Fruit fly (Drosophila melanogaster) whole organism, prepupa: ENCODE measurements around the gene CG1440.

ENCODE experiments used
- Blimp-1 ChIP-seq: fragments of 200-800 bp; sonication (Bioruptor generic); optimal IDR thresholded peaks from 3 replicates; lab custom pipeline; 2017; ENCODE audit warnings: missing biosample characterization, missing genetic modification characterization, mild to moderate bottlenecking, moderate library complexity, missing genetic modification reagents
- CG10631 ChIP-seq: fragments of 200-800 bp; sonication (Bioruptor generic); optimal IDR thresholded peaks from 2 replicates; lab custom pipeline; 2016; ENCODE audit warnings: missing biosample characterization, missing genetic modification characterization
- CG11762 ChIP-seq: fragments of 200-800 bp; sonication (Bioruptor generic); optimal IDR thresholded peaks from 3 replicates; lab custom pipeline; 2016; ENCODE audit warnings: missing biosample characterization, missing genetic modification characterization; ENCODE audit not compliant: insufficient read depth
- CG15336 ChIP-seq: fragments of 200-800 bp; sonication (Bioruptor generic); IDR thresholded peaks from 2 replicates; pipeline ENCODE4 v1.3.6; 2022; ENCODE audit warnings: missing biosample characterization, missing genetic modification characterization
- CG1621 ChIP-seq: fragments of 200-800 bp; sonication (Bioruptor generic); optimal IDR thresholded peaks from 3 replicates; lab custom pipeline; 2018; ENCODE audit warnings: missing biosample characterization, mild to moderate bottlenecking, missing genetic modification characterization
- CG3032 ChIP-seq: fragments of 200-800 bp; optimal IDR thresholded peaks from 2 replicates; lab custom pipeline; 2019; ENCODE audit warnings: missing biosample characterization, mild to moderate bottlenecking, missing genetic modification characterization, moderate library complexity
- CG3919 ChIP-seq: fragments of 200-800 bp; sonication (Bioruptor generic); optimal IDR thresholded peaks from 3 replicates; lab custom pipeline; 2016; ENCODE audit warnings: missing biosample characterization, missing genetic modification characterization
- CG6276 ChIP-seq: fragments of 200-800 bp; sonication (Bioruptor generic); optimal IDR thresholded peaks from 2 replicates; lab custom pipeline; 2017; ENCODE audit warnings: missing biosample characterization, mild to moderate bottlenecking, missing genetic modification characterization
- CG6792 ChIP-seq: fragments of 200-800 bp; sonication (Bioruptor generic); optimal IDR thresholded peaks from 3 replicates; lab custom pipeline; 2016; ENCODE audit warnings: missing biosample characterization, missing genetic modification characterization
- CG8632 ChIP-seq: fragments of 200-800 bp; sonication (Bioruptor generic); optimal IDR thresholded peaks from 3 replicates; lab custom pipeline; 2016; ENCODE audit warnings: missing biosample characterization, missing genetic modification characterization
- CG9139 ChIP-seq: fragments of 200-800 bp; sonication (Bioruptor generic); optimal IDR thresholded peaks from 3 replicates; lab custom pipeline; 2017; ENCODE audit warnings: missing biosample characterization, mild to moderate bottlenecking, missing genetic modification characterization
- Eip78C ChIP-seq: fragments of 200-800 bp; sonication (Bioruptor generic); peaks from one replicate; lab custom pipeline; 2016; ENCODE audit warnings: missing biosample characterization, missing genetic modification characterization
- Ets21C ChIP-seq: fragments of 200-800 bp; sonication (Bioruptor generic); optimal IDR thresholded peaks from 3 replicates; lab custom pipeline; 2016; ENCODE audit warnings: missing biosample characterization, missing genetic modification characterization
- Ets96B ChIP-seq: fragments of 200-800 bp; optimal IDR thresholded peaks from 2 replicates; lab custom pipeline; 2019; ENCODE audit warnings: missing biosample characterization, mild to moderate bottlenecking, missing genetic modification characterization, moderate library complexity
- Gug ChIP-seq: fragments of 200-800 bp; sonication (Bioruptor generic); IDR thresholded peaks from 2 replicates; pipeline ENCODE4 v1.3.6; 2022; ENCODE audit warnings: missing biosample characterization, missing genetic modification characterization
- Sox14 ChIP-seq: fragments of 200-800 bp; sonication (Bioruptor generic); optimal IDR thresholded peaks from 3 replicates; lab custom pipeline; 2016; ENCODE audit warnings: missing biosample characterization, missing genetic modification characterization
- acj6 ChIP-seq: fragments of 200-800 bp; sonication (Bioruptor generic); optimal IDR thresholded peaks from 3 replicates; lab custom pipeline; 2016; ENCODE audit warnings: missing biosample characterization, missing genetic modification characterization
- dsx ChIP-seq: fragments of 200-800 bp; optimal IDR thresholded peaks from 3 replicates; lab custom pipeline; 2019; ENCODE audit warnings: missing biosample characterization, mild to moderate bottlenecking, missing genetic modification characterization, moderate library complexity; ENCODE audit not compliant: poor library complexity, severe bottlenecking
- esn ChIP-seq: fragments of 200-800 bp; sonication (Bioruptor generic); optimal IDR thresholded peaks from 2 replicates; lab custom pipeline; 2016; ENCODE audit warnings: missing biosample characterization, mild to moderate bottlenecking, missing genetic modification characterization, moderate library complexity
- lz ChIP-seq: fragments of 200-800 bp; sonication (Bioruptor generic); optimal IDR thresholded peaks from 3 replicates; lab custom pipeline; 2016; ENCODE audit warnings: missing biosample characterization, missing genetic modification characterization
- spab ChIP-seq: fragments of 200-800 bp; sonication (Bioruptor generic); optimal IDR thresholded peaks from 2 replicates; lab custom pipeline; 2017; ENCODE audit warnings: missing biosample characterization, mild to moderate bottlenecking, missing genetic modification characterization, missing genetic modification reagents
- vri ChIP-seq: fragments of 200-800 bp; sonication (Bioruptor generic); optimal IDR thresholded peaks from 3 replicates; lab custom pipeline; 2016; ENCODE audit warnings: missing biosample characterization, mild to moderate bottlenecking, missing genetic modification characterization

Gene CG1440

DNA sequence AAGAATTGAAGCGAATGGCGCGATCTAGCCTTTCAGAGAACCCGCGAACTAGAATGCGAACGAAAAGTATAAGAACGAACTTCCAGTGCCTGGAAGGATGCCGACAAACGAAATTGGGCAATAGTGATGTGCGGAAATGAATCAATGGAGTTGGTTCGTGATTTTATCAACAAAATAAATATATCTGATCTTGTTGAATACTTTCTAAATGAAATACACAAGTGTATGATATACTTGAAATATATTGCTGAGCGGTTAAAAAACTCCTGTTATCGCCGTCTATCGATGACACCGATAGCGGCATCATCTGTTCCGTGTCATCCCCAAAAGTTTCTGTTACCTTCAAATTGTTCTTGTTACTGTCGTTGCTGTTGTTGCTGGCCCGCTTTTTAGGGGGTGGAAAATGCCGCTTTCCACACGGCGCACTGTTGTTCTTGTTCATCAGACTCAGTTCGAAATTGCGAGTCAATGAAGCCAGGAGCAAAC, 52.7 kb downstream of the CG1440 start, which contains the start of gene otu:
Gene otu (minus strand): TSS at position 51 of the 486 bp plus-strand sequence.
- no peak for TF ChIP-seq CG10631 (GFP tag; lab: Kevin White, UChicago)
- TF ChIP-seq Gug (GFP tag; lab: Robert Waterston, UW): no peak
- no peak for TF ChIP-seq CG3919 (GFP tag; lab: Kevin White, UChicago)
- no peak for TF ChIP-seq CG8632 (GFP tag; lab: Kevin White, UChicago)
- no peak for TF ChIP-seq CG15336 (GFP tag; lab: Robert Waterston, UW)
- no peak for TF ChIP-seq Blimp-1
- TF ChIP-seq CG3032 (tag; lab: Kevin White, UChicago): no peak
- no peak for TF ChIP-seq spab
- TF ChIP-seq CG6792: no peak
- no peak for TF ChIP-seq Ets21C
- TF ChIP-seq lz: no peak
- TF ChIP-seq acj6: no peak
- TF ChIP-seq dsx (GFP tag; lab: Kevin White, UChicago): no peak
- no peak for TF ChIP-seq CG1621 (tag; lab: Kevin White, UChicago)
- no peak for TF ChIP-seq CG6276 (GFP tag; lab: Kevin White, UChicago)
- no peak for TF ChIP-seq Ets96B (tag; lab: Kevin White, UChicago)
- TF ChIP-seq esn: no peak
- no peak for TF ChIP-seq Sox14
- TF ChIP-seq CG9139 (GFP tag; lab: Kevin White, UChicago): no peak

DNA sequence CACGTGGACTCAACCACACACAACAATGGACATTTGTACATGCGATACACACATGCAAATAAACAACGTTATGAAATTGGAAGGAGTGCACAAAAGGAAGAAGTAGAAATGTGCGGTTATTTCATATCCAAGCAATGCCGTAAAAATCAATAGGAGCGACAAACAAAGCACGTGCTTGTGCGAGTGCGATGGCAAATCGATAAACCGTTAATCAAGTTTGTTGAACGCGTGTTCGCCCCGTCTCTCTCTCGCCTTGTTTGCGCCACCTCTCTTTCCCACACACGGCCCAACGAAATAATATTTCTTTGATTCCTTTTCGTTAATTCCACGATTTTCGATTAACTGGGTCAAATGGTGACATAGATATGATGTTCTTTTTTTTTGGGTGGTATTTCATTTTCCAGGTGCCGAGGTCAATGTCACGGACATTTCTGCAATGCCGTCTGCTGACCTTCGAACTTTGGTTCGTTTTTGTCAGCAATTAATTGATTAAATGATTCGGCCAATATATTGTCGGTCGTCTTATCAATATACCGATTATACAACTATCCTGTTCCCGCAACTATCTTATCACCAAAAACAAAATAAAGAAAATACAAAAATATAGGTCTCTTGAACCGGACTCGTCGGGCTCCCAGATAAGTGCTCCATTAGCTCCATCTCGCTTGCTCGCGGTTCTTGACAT, 53.6 kb downstream of the CG1440 start:
- TF ChIP-seq Eip78C (GFP tag; lab: Kevin White, UChicago): peak; percentile 47
- peak; percentile 3 for TF ChIP-seq vri (GFP tag; lab: Kevin White, UChicago)
- TF ChIP-seq CG11762 (GFP tag; lab: Kevin White, UChicago): no peak
